Fruit fly (Drosophila melanogaster): Measurements from ENCODE around the gene Ir85a.
A peak's percentile ranks its signal among the peaks of the same experiment; 100 is the strongest.

The Ir85a gene

dm6 chr3R:8810397-8811184, 16.1 kb downstream of the Ir85a start (continued):
- TF ChIP-seq CG17361 (GFP tag; IDR thresholded peaks at IDR 0.05) (no peak; the same call in 2 of the 3 replicates), CG6765 (GFP tag; optimal IDR thresholded peaks at IDR 0.05) (peak; percentile 84), CG17802 (tag; optimal IDR thresholded peaks at IDR 0.05) (peak; percentile 25), Optix (GFP tag; IDR thresholded peaks at IDR 0.05) (peak; percentile 8; the same call in 1 of the 3 replicates), tna (GFP tag; IDR thresholded peaks at IDR 0.05; ENCODE audit: partially characterized antibody) (no peak), peb (GFP tag; IDR thresholded peaks at IDR 0.05) (peak; percentile 43; the same call in 1 of the 2 replicates), CG5180 (GFP tag; optimal IDR thresholded peaks at IDR 0.05) (peak; percentile 91), sna (GFP tag; IDR thresholded peaks at IDR 0.05; ENCODE audit: partially characterized antibody) (no peak), CG9876 (GFP tag; optimal IDR thresholded peaks at IDR 0.05) (peak; percentile 56), CG18619 (GFP tag; optimal IDR thresholded peaks at IDR 0.05) (peak; percentile 90), sima (GFP tag; optimal IDR thresholded peaks at IDR 0.05) (no peak), CG2129 (GFP tag; IDR thresholded peaks at IDR 0.05; ENCODE audit: partially characterized antibody) (no peak), ab (GFP tag; optimal IDR thresholded peaks at IDR 0.05) (no peak), ro (GFP tag; IDR thresholded peaks at IDR 0.05) (no peak), CoRest (tag; optimal IDR thresholded peaks at IDR 0.05) (peak; percentile 57), amos (GFP tag; IDR thresholded peaks at IDR 0.05; ENCODE audit: partially characterized antibody) (no peak; the same call in 1 of the 2 replicates), BEAF-32 (GFP tag; optimal IDR thresholded peaks at IDR 0.05) (no peak), Stat92E (GFP tag; optimal IDR thresholded peaks at IDR 0.05) (no peak), CG34376 (GFP tag; optimal IDR thresholded peaks at IDR 0.05) (peak; percentile 99), Dref (GFP tag; IDR thresholded peaks at IDR 0.05) (no peak; the same call in 1 of the 2 replicates), ranshi (GFP tag; IDR thresholded peaks at IDR 0.05) (peak; percentile 78; the same call in 1 of the 2 replicates), aop (GFP tag; IDR thresholded peaks at IDR 0.05) (peak; percentile 59; the same call in 1 of the 2 replicates), CG15479 (GFP tag; optimal IDR thresholded peaks at IDR 0.05) (peak; percentile 88), CG10274 (GFP tag; optimal IDR thresholded peaks at IDR 0.05) (peak; percentile 30), nau (GFP tag; optimal IDR thresholded peaks at IDR 0.05) (peak; percentile 88), Lim3 (GFP tag; IDR thresholded peaks at IDR 0.05) (no peak; the same call in 1 of the 2 replicates), crp (GFP tag; optimal IDR thresholded peaks at IDR 0.05) (peak in 1 of 2 experiments; percentile 46), CG12659 (GFP tag; optimal IDR thresholded peaks at IDR 0.05) (peak; percentile 83), CG17912 (GFP tag; optimal IDR thresholded peaks at IDR 0.05) (peak; percentile 98), CG18476 (GFP tag; optimal IDR thresholded peaks at IDR 0.05) (peak; percentile 63), NK7.1 (GFP tag; optimal IDR thresholded peaks at IDR 0.05) (peak; percentile 22), Chrac-16 (GFP tag; optimal IDR thresholded peaks at IDR 0.05) (no peak), so (GFP tag; IDR thresholded peaks at IDR 0.05) (peak; percentile 89), Ets65A (GFP tag) (peak; percentile 74), CG18764 (GFP tag; optimal IDR thresholded peaks at IDR 0.05) (peak; percentile 89), ase (GFP tag; IDR thresholded peaks at IDR 0.05) (peak; percentile 61; the same call in 2 of the 3 replicates), corto (GFP tag; optimal IDR thresholded peaks at IDR 0.05) (peak; percentile 10), cato (GFP tag; optimal IDR thresholded peaks at IDR 0.05; ENCODE audit: borderline replicate concordance) (no peak), CG9609 (GFP tag; optimal IDR thresholded peaks at IDR 0.05) (peak; percentile 39), Mes4 (GFP tag; optimal IDR thresholded peaks at IDR 0.05) (peak; percentile 82), CG1603 (tag; optimal IDR thresholded peaks at IDR 0.05) (peak; percentile 93), Ravus (GFP tag; IDR thresholded peaks at IDR 0.05) (0 out of 2 replicates have a peak, but pooled peaks have one; percentile 0), Rfx (GFP tag; IDR thresholded peaks at IDR 0.05) (peak; percentile 74), CG6689 (GFP tag; IDR thresholded peaks at IDR 0.05) (peak; percentile 55), Usf (GFP tag; optimal IDR thresholded peaks at IDR 0.05) (peak; percentile 22), kay (GFP tag; optimal IDR thresholded peaks at IDR 0.05) (peak; percentile 43), CG5245 (GFP tag; optimal IDR thresholded peaks at IDR 0.05) (peak; percentile 17), CG7987 (GFP tag; optimal IDR thresholded peaks at IDR 0.05) (peak; percentile 99)

Measured in whole organism, embryonic.